Worm (Caenorhabditis elegans): ENCODE results near the gene F40G9.6.

ce11 chrIII:145078-145477 lies 34.3 kb upstream of the F40G9.6 start, which contains the start of the genes T17A3.12 and fbxb-83:
- TF ChIP-seq ahr-1 (tag; optimal IDR thresholded peaks at IDR 0.05) = no peak
- no peak for TF ChIP-seq ama-1 (optimal IDR thresholded peaks at IDR 0.05)
- no peak for TF ChIP-seq pat-9 (tag; optimal IDR thresholded peaks at IDR 0.05)
- TF ChIP-seq tbx-2 (tag; optimal IDR thresholded peaks at IDR 0.05) = no peak
- no peak for TF ChIP-seq fkh-10 (GFP tag; optimal IDR thresholded peaks at IDR 0.05)
- TF ChIP-seq pha-4 (tag; optimal IDR thresholded peaks at IDR 0.05) = no peak
- TF ChIP-seq gmeb-2 (tag; optimal IDR thresholded peaks at IDR 0.05) = no peak
- TF ChIP-seq T23F11.4 (GFP tag; optimal IDR thresholded peaks at IDR 0.05) = no peak
- no peak for TF ChIP-seq pag-3 (tag; optimal IDR thresholded peaks at IDR 0.05; ENCODE audit: borderline replicate concordance)
- no peak for TF ChIP-seq ceh-34 (tag; optimal IDR thresholded peaks at IDR 0.05)
- TF ChIP-seq unc-86 (tag; optimal IDR thresholded peaks at IDR 0.05) = no peak
- no peak for TF ChIP-seq che-1 (tag; optimal IDR thresholded peaks at IDR 0.05)
- TF ChIP-seq K02D7.2 (tag; optimal IDR thresholded peaks at IDR 0.05) = no peak
